Worm (Caenorhabditis elegans) whole organism, L4 larva: ENCODE results near the gene snf-5.

Source experiments
- D1046.2 ChIP-seq: fragments of 200-800 bp; sonication (Bioruptor generic); IDR thresholded peaks from 2 replicates; pipeline ENCODE4 v1.3.6; 2022; ENCODE audit warnings: missing genetic modification characterization, missing compliant biosample characterization
- T26A8.4 ChIP-seq: fragments of 200-800 bp; sonication (Bioruptor generic); IDR thresholded peaks from 2 replicates; pipeline ENCODE4 v1.3.6; 2022; ENCODE audit warnings: missing genetic modification characterization, missing compliant biosample characterization
- ZK546.5 ChIP-seq, 2 experiments: sonication (generic microtip); optimal IDR thresholded peaks; 2 replicates each; lab custom pipeline; 2017; ENCODE audit warnings: missing biosample characterization in 2 of 2, missing genetic modification characterization in 2 of 2
- ceh-82 ChIP-seq: sonication (generic microtip); optimal IDR thresholded peaks from 2 replicates; lab custom pipeline; 2017; ENCODE audit warnings: missing biosample characterization, missing genetic modification characterization
- cey-2 ChIP-seq: sonication (generic microtip); optimal IDR thresholded peaks from 3 replicates; lab custom pipeline; 2017; ENCODE audit warnings: missing genetic modification characterization, mild to moderate bottlenecking, missing compliant biosample characterization, antibody characterized with exemption, borderline replicate concordance; ENCODE audit not compliant: insufficient read depth
- dve-1 ChIP-seq: sonication (generic microtip); optimal IDR thresholded peaks from 2 replicates; lab custom pipeline; 2017; ENCODE audit warnings: antibody characterized with exemption, mild to moderate bottlenecking, missing genetic modification characterization, missing compliant biosample characterization; ENCODE audit not compliant: insufficient read depth
- egl-27 ChIP-seq: sonication (generic microtip); optimal IDR thresholded peaks from 3 replicates; lab custom pipeline; 2017; ENCODE audit warnings: missing biosample characterization, missing genetic modification reagents, missing genetic modification characterization
- lin-13 ChIP-seq: fragments of 150-350 bp; optimal IDR thresholded peaks from 2 replicates; lab custom pipeline; 2014; ENCODE audit warnings: missing biosample characterization, missing genetic modification reagents, missing genetic modification characterization
- lin-15B ChIP-seq: fragments of 150-350 bp; sonication (generic microtip); optimal IDR thresholded peaks from 3 replicates; lab custom pipeline; 2014; ENCODE audit warnings: missing biosample characterization, missing genetic modification characterization
- mep-1 ChIP-seq: fragments of 150-350 bp; sonication (generic microtip); optimal IDR thresholded peaks from 3 replicates; lab custom pipeline; 2014; ENCODE audit warnings: missing biosample characterization, missing genetic modification characterization
- nhr-28 ChIP-seq: fragments of 150-350 bp; optimal IDR thresholded peaks from 2 replicates; lab custom pipeline; 2014; ENCODE audit warnings: missing biosample characterization, missing genetic modification characterization
- skn-1 ChIP-seq: fragments of 150-350 bp; optimal IDR thresholded peaks from 2 replicates; lab custom pipeline; 2014; ENCODE audit warnings: missing biosample characterization, missing genetic modification characterization
- zfp-3 ChIP-seq: fragments of 200-800 bp; sonication (Bioruptor generic); conservative IDR thresholded peaks from 2 replicates; pipeline ENCODE4 v1.3.6; 2022; ENCODE audit warnings: missing genetic modification reagents, missing genetic modification characterization, missing compliant biosample characterization

ce11 chrII:12828863-12829262 lies 36.7 kb downstream of the snf-5 start, which contains the start of gene Y46G5A.23:
- TF ChIP-seq ZK546.5 (tag; optimal IDR thresholded peaks at IDR 0.05; lab: Kevin White, UChicago) (no peak), T26A8.4 (GFP tag; lab: Robert Waterston, UW) (no peak), egl-27 (tag; lab: Kevin White, UChicago) (no peak), dve-1 (tag; lab: Kevin White, UChicago) (no peak), mep-1 (no peak), lin-13 (GFP tag; lab: Kevin White, UChicago) (no peak), ceh-82 (no peak), lin-15B (tag; lab: Kevin White, UChicago) (no peak), D1046.2 (GFP tag; lab: Robert Waterston, UW) (no peak), skn-1 (tag; lab: Kevin White, UChicago) (no peak), nhr-28 (tag; lab: Kevin White, UChicago) (no peak), cey-2 (tag; lab: Kevin White, UChicago) (no peak), zfp-3 (GFP tag; lab: Robert Waterston, UW) (no peak)
